Fruit fly (Drosophila melanogaster): ENCODE measurements around the gene Tsp66E.
A peak's percentile ranks its signal among the peaks of the same experiment; 100 is the strongest.

The Tsp66E gene

dm6 chr3L:8925679-8926078 lies 13.4 kb downstream of the Tsp66E start (continued):
- TF ChIP-seq cato (GFP tag; optimal IDR thresholded peaks at IDR 0.05; ENCODE audit: borderline replicate concordance) = no peak
- no peak for TF ChIP-seq Ssrp (tag; optimal IDR thresholded peaks at IDR 0.05)
- peak; percentile 38; the same call in 1 of the 2 replicates for TF ChIP-seq CG1024 (GFP tag; IDR thresholded peaks at IDR 0.05)
- peak in 1 of 3 experiments; percentile 38 for TF ChIP-seq lola (GFP tag; optimal IDR thresholded peaks at IDR 0.05)
- TF ChIP-seq CG32532 (GFP tag; IDR thresholded peaks at IDR 0.05) = no peak
- TF ChIP-seq CG30020 (tag; optimal IDR thresholded peaks at IDR 0.05) = no peak
- TF ChIP-seq CTCF (GFP tag; optimal IDR thresholded peaks at IDR 0.05) = no peak
- TF ChIP-seq bsh (GFP tag; optimal IDR thresholded peaks at IDR 0.05) = peak in 1 of 2 experiments; percentile 81
- no peak for TF ChIP-seq da (GFP tag; optimal IDR thresholded peaks at IDR 0.05)
- peak; percentile 5 for TF ChIP-seq CG31365 (tag; optimal IDR thresholded peaks at IDR 0.05)
- TF ChIP-seq CG7271 (tag; optimal IDR thresholded peaks at IDR 0.05) = peak; percentile 30
- TF ChIP-seq yki (optimal IDR thresholded peaks at IDR 0.05) = no peak
- TF ChIP-seq psq (GFP tag; optimal IDR thresholded peaks at IDR 0.05) = no peak
- TF ChIP-seq jumu (GFP tag; optimal IDR thresholded peaks at IDR 0.05) = no peak
- TF ChIP-seq ci (GFP tag; IDR thresholded peaks at IDR 0.05) = peak; percentile 75
- TF ChIP-seq CG1233 (GFP tag; optimal IDR thresholded peaks at IDR 0.05) = peak; percentile 25
- peak; percentile 2 for TF ChIP-seq CG11723 (GFP tag; optimal IDR thresholded peaks at IDR 0.05)
- TF ChIP-seq Trl (optimal IDR thresholded peaks at IDR 0.05) = no peak
- peak; percentile 1 for TF ChIP-seq Trl (GFP tag; optimal IDR thresholded peaks at IDR 0.05)
- TF ChIP-seq fd96Cb (tag; optimal IDR thresholded peaks at IDR 0.05) = no peak
- no peak for TF ChIP-seq CG8478 (optimal IDR thresholded peaks at IDR 0.05)
- no peak for TF ChIP-seq CG30431 (GFP tag; optimal IDR thresholded peaks at IDR 0.05)
- peak; percentile 18 for TF ChIP-seq CG12299 (tag; optimal IDR thresholded peaks at IDR 0.05)
- peak; percentile 12 for TF ChIP-seq dmrt99B (tag; optimal IDR thresholded peaks at IDR 0.05)
- TF ChIP-seq Meics (GFP tag; optimal IDR thresholded peaks at IDR 0.05) = no peak
- no peak for TF ChIP-seq Dad (GFP tag; optimal IDR thresholded peaks at IDR 0.05)
- no peak for TF ChIP-seq CG14441 (GFP tag; IDR thresholded peaks at IDR 0.05)
- no peak for TF ChIP-seq run (tag; optimal IDR thresholded peaks at IDR 0.05)
- TF ChIP-seq zen2 (GFP tag; IDR thresholded peaks at IDR 0.05; ENCODE audit: partially characterized antibody) = no peak
- TF ChIP-seq CG30403 (GFP tag; optimal IDR thresholded peaks at IDR 0.05) = no peak
- peak; percentile 27 for TF ChIP-seq CG12219 (GFP tag; optimal IDR thresholded peaks at IDR 0.05)
- no peak for TF ChIP-seq exex (tag; optimal IDR thresholded peaks at IDR 0.05)
- TF ChIP-seq CG17912 (GFP tag; optimal IDR thresholded peaks at IDR 0.05) = no peak
- TF ChIP-seq jing (GFP tag; optimal IDR thresholded peaks at IDR 0.05) = no peak
- no peak for TF ChIP-seq CG14860 (GFP tag; IDR thresholded peaks at IDR 0.05; ENCODE audit: partially characterized antibody)
- no peak for TF ChIP-seq ato (GFP tag; IDR thresholded peaks at IDR 0.05; ENCODE audit: partially characterized antibody)
- TF ChIP-seq crp (GFP tag; optimal IDR thresholded peaks at IDR 0.05) = no peak
- TF ChIP-seq tio (GFP tag; optimal IDR thresholded peaks at IDR 0.05) = no peak
- TF ChIP-seq CG8944 (GFP tag; optimal IDR thresholded peaks at IDR 0.05) = no peak
- no peak for TF ChIP-seq CG7987 (GFP tag; optimal IDR thresholded peaks at IDR 0.05)
- TF ChIP-seq so (GFP tag; IDR thresholded peaks at IDR 0.05) = no peak
- TF ChIP-seq Atf-2 (GFP tag; optimal IDR thresholded peaks at IDR 0.05) = no peak
- TF ChIP-seq trh (GFP tag; optimal IDR thresholded peaks at IDR 0.05) = no peak
- no peak for TF ChIP-seq CG3281 (GFP tag; optimal IDR thresholded peaks at IDR 0.05)
- TF ChIP-seq trem (tag; optimal IDR thresholded peaks at IDR 0.05) = no peak
- TF ChIP-seq gro (GFP tag; optimal IDR thresholded peaks at IDR 0.05) = no peak
- peak; percentile 10 for TF ChIP-seq MTF-1 (GFP tag; optimal IDR thresholded peaks at IDR 0.05; ENCODE audit: borderline replicate concordance)
- no peak for TF ChIP-seq CG34376 (GFP tag; optimal IDR thresholded peaks at IDR 0.05)
- TF ChIP-seq CG8281 (tag; optimal IDR thresholded peaks at IDR 0.05) = no peak
- TF ChIP-seq Max (GFP tag; optimal IDR thresholded peaks at IDR 0.05) = no peak
- peak; percentile 14 for TF ChIP-seq CG11504 (tag; optimal IDR thresholded peaks at IDR 0.05)
- peak; percentile 66 for TF ChIP-seq gsb-n (tag; optimal IDR thresholded peaks at IDR 0.05)
